Fruit fly (Drosophila melanogaster): ENCODE measurements around the gene fid.

fid gene

dm6 chr3R:26019232-26019631 lies 49.4 kb downstream of the fid start:
- TF ChIP-seq usp (GFP tag; optimal IDR thresholded peaks at IDR 0.05) (no peak), CG8478 (optimal IDR thresholded peaks at IDR 0.05) (no peak), psq (optimal IDR thresholded peaks at IDR 0.05) (no peak), Dll (optimal IDR thresholded peaks at IDR 0.05) (no peak), EcR (GFP tag; optimal IDR thresholded peaks at IDR 0.05) (no peak), pan (optimal IDR thresholded peaks at IDR 0.05) (no peak)

dm6 chr3R:26020244-26021171 lies 50.6 kb downstream of the fid start:
- TF ChIP-seq Dll (optimal IDR thresholded peaks at IDR 0.05) (peak; percentile 72), usp (GFP tag; optimal IDR thresholded peaks at IDR 0.05) (no peak)

dm6 chr3R:26021195-26021914 lies 51.5 kb downstream of the fid start:
- peak; percentile 62 for TF ChIP-seq Dll (optimal IDR thresholded peaks at IDR 0.05)
- no peak for TF ChIP-seq usp (GFP tag; optimal IDR thresholded peaks at IDR 0.05)

dm6 chr3R:26023252-26023651 lies 53.4 kb downstream of the fid start:
- TF ChIP-seq psq (optimal IDR thresholded peaks at IDR 0.05): no peak

dm6 chr3R:26024596-26025213 lies 54.8 kb downstream of the fid start:
- TF ChIP-seq psq (optimal IDR thresholded peaks at IDR 0.05) (no peak), EcR (GFP tag; optimal IDR thresholded peaks at IDR 0.05) (no peak), Dll (optimal IDR thresholded peaks at IDR 0.05) (no peak), pan (optimal IDR thresholded peaks at IDR 0.05) (no peak), CG8478 (optimal IDR thresholded peaks at IDR 0.05) (no peak), usp (GFP tag; optimal IDR thresholded peaks at IDR 0.05) (no peak)

dm6 chr3R:26026631-26027274 lies 56.9 kb downstream of the fid start:
- TF ChIP-seq usp (GFP tag; optimal IDR thresholded peaks at IDR 0.05) (no peak), pan (optimal IDR thresholded peaks at IDR 0.05) (no peak), Dll (optimal IDR thresholded peaks at IDR 0.05) (no peak), CG8478 (optimal IDR thresholded peaks at IDR 0.05) (no peak), EcR (GFP tag; optimal IDR thresholded peaks at IDR 0.05) (no peak), psq (optimal IDR thresholded peaks at IDR 0.05) (no peak)

dm6 chr3R:26027903-26028302 lies 58.0 kb downstream of the fid start:
- TF ChIP-seq usp (GFP tag; optimal IDR thresholded peaks at IDR 0.05) (no peak), EcR (GFP tag; optimal IDR thresholded peaks at IDR 0.05) (no peak), CG8478 (optimal IDR thresholded peaks at IDR 0.05) (no peak), Dll (optimal IDR thresholded peaks at IDR 0.05) (peak; percentile 1)

- TF ChIP-seq usp (GFP tag; optimal IDR thresholded peaks at IDR 0.05) (no peak), pan (optimal IDR thresholded peaks at IDR 0.05) (no peak), psq (optimal IDR thresholded peaks at IDR 0.05) (no peak), EcR (GFP tag; optimal IDR thresholded peaks at IDR 0.05) (no peak), CG8478 (optimal IDR thresholded peaks at IDR 0.05) (no peak), Dll (optimal IDR thresholded peaks at IDR 0.05) (no peak)
Measured at dm6 chr3R:26030562-26030961, 60.7 kb downstream of the fid start.

- TF ChIP-seq usp (GFP tag; optimal IDR thresholded peaks at IDR 0.05) (no peak), Dll (optimal IDR thresholded peaks at IDR 0.05) (no peak), CG8478 (optimal IDR thresholded peaks at IDR 0.05) (no peak)
Measured at dm6 chr3R:26031968-26032610, 62.2 kb downstream of the fid start.

Data from whole organism.